Fruit fly (Drosophila melanogaster): ENCODE measurements around the gene CG32037.

The CG32037 gene

DNA sequence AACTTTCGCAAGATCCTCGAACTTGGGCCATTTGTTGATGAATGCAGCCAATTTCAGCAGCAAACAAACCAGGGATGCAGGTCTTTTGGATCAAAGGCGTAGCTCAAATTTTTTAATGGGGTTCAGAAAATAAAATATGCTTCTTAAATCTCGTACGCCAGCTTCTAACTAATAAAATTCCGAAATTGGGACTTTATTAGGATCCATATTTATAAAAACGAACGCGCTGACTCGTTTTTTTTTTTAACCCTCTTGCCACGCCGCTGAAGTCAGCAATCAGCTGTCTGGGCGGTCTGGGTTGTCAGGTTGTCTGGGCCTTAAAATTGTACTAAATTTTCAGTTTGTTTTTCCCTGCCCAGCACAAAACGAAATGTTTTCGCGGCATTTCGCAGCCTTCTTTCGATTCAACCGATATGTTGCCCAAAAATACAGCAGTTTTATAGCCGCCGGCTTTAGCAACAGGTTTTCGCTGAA lies 34.4 kb downstream of the CG32037 start, which contains the start of gene CG3437 (continued):
- TF ChIP-seq Antp (GFP tag; optimal IDR thresholded peaks at IDR 0.05) (peak; percentile 99), C15 (GFP tag; IDR thresholded peaks at IDR 0.05) (peak; percentile 98), CG2678 (tag; optimal IDR thresholded peaks at IDR 0.05) (peak; percentile 99), Nf-YC (tag; optimal IDR thresholded peaks at IDR 0.05) (peak; percentile 83), Sry-β (GFP tag; optimal IDR thresholded peaks at IDR 0.05) (peak; percentile 74), Adf1 (GFP tag; IDR thresholded peaks at IDR 0.05) (peak; percentile 90), MTF-1 (GFP tag; optimal IDR thresholded peaks at IDR 0.05; ENCODE audit: borderline replicate concordance) (peak; percentile 97), CG14667 (GFP tag; IDR thresholded peaks at IDR 0.05) (peak; percentile 99), CG2712 (tag; optimal IDR thresholded peaks at IDR 0.05) (peak; percentile 96), Opbp (GFP tag; IDR thresholded peaks at IDR 0.05; ENCODE audit: partially characterized antibody) (peak; percentile 48; the same call in 1 of the 3 replicates), Vsx1 (GFP tag; optimal IDR thresholded peaks at IDR 0.05) (peak; percentile 97), Deaf1 (tag; optimal IDR thresholded peaks at IDR 0.05) (peak; percentile 73), CG9932 (GFP tag; IDR thresholded peaks at IDR 0.05) (peak; percentile 99), sens-2 (GFP tag; IDR thresholded peaks at IDR 0.05) (peak; percentile 99), vnd (GFP tag; IDR thresholded peaks at IDR 0.05; ENCODE audit: partially characterized antibody) (0 out of 3 replicates have a peak, but pooled peaks have one; percentile 29), CG13123 (GFP tag; optimal IDR thresholded peaks at IDR 0.05) (peak; percentile 96), dimm (GFP tag; IDR thresholded peaks at IDR 0.05) (peak; percentile 98), Scr (GFP tag; IDR thresholded peaks at IDR 0.05; ENCODE audit: partially characterized antibody) (peak; percentile 29; the same call in 1 of the 2 replicates), Blimp-1 (GFP tag; optimal IDR thresholded peaks at IDR 0.05) (peak; percentile 97), CG11723 (GFP tag; optimal IDR thresholded peaks at IDR 0.05) (peak; percentile 97), Kr (GFP tag; optimal IDR thresholded peaks at IDR 0.05) (peak; percentile 71), pfk (GFP tag; optimal IDR thresholded peaks at IDR 0.05) (peak; percentile 79), CG4854 (GFP tag; optimal IDR thresholded peaks at IDR 0.05) (peak; percentile 98), Drgx (GFP tag; IDR thresholded peaks at IDR 0.05) (peak; percentile 100), CG8290 (GFP tag; optimal IDR thresholded peaks at IDR 0.05) (peak; percentile 97), CG8290 (tag; optimal IDR thresholded peaks at IDR 0.05) (peak; percentile 96 to 98), Six4 (GFP tag; optimal IDR thresholded peaks at IDR 0.05) (peak; percentile 97), CG6791 (GFP tag; IDR thresholded peaks at IDR 0.05; ENCODE audit: partially characterized antibody) (no peak), Chrac-16 (GFP tag; optimal IDR thresholded peaks at IDR 0.05) (peak; percentile 98), gcm2 (GFP tag; optimal IDR thresholded peaks at IDR 0.05) (peak; percentile 97), HLHmδ (GFP tag; optimal IDR thresholded peaks at IDR 0.05) (no peak), lilli (GFP tag; optimal IDR thresholded peaks at IDR 0.05) (peak; percentile 99), NK7.1 (GFP tag; optimal IDR thresholded peaks at IDR 0.05) (peak; percentile 98), ERR (GFP tag; optimal IDR thresholded peaks at IDR 0.05) (peak; percentile 97), YL-1 (GFP tag; optimal IDR thresholded peaks at IDR 0.05) (peak; percentile 98), CG14710 (tag; optimal IDR thresholded peaks at IDR 0.05) (peak; percentile 98), Sry-δ (GFP tag; optimal IDR thresholded peaks at IDR 0.05) (peak; percentile 78)

DNA sequence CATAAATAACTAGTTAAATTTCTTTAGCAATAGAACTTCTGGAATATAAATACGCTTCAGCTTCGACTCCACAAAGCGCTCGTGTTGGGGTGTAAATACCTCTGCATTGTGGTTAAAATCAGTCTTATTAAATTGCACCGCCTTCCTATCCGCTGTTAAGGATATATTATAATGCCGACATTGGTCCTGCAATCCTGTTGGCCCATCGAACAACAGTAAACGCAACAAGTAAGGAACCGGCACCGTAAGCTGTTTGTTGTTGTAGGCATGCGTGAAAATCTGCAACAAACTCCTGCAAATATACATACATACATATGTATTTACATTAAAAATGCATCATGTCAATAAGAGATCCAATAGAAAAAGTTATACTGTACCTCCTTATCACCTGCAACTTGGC lies 35.6 kb downstream of the CG32037 start:
- peak; percentile 35 for TF ChIP-seq YL-1 (GFP tag; optimal IDR thresholded peaks at IDR 0.05)
- no peak for TF ChIP-seq CG30403 (GFP tag; optimal IDR thresholded peaks at IDR 0.05)
- peak; percentile 95 for TF ChIP-seq scrt (GFP tag; optimal IDR thresholded peaks at IDR 0.05)
- peak; percentile 8 for TF ChIP-seq Meics (GFP tag; optimal IDR thresholded peaks at IDR 0.05)
- TF ChIP-seq sens (GFP tag): peak; percentile 31
- TF ChIP-seq lmd (GFP tag; IDR thresholded peaks at IDR 0.05): no peak
- TF ChIP-seq Elba2 (GFP tag; optimal IDR thresholded peaks at IDR 0.05): peak; percentile 15
- TF ChIP-seq CG4360 (GFP tag; IDR thresholded peaks at IDR 0.05): peak; percentile 42; the same call in 1 of the 2 replicates
- no peak for TF ChIP-seq Tbp (GFP tag; optimal IDR thresholded peaks at IDR 0.05)
- TF ChIP-seq ewg (GFP tag; optimal IDR thresholded peaks at IDR 0.05): peak; percentile 6
- TF ChIP-seq Med (GFP tag): peak; percentile 1

Measured in whole organism, embryonic.